Fruit fly (Drosophila melanogaster) whole organism, embryonic: ENCODE data around the gene p115.

Experiments used
- B-H1 ChIP-seq: fragments of 200-800 bp; sonication (Bioruptor generic); IDR thresholded peaks from 3 replicates; pipeline ENCODE4 v1.3.6; 2022; ENCODE audit warnings: missing biosample characterization, missing genetic modification characterization
- Bteb2 ChIP-seq: fragments of 200-800 bp; sonication (Bioruptor generic); optimal IDR thresholded peaks from 2 replicates; lab custom pipeline; 2016; ENCODE audit warnings: missing biosample characterization, missing genetic modification characterization
- CG10267 ChIP-seq: fragments of 200-800 bp; sonication (Bioruptor generic); optimal IDR thresholded peaks from 2 replicates; lab custom pipeline; 2018; ENCODE audit warnings: missing biosample characterization, mild to moderate bottlenecking, missing genetic modification characterization, moderate library complexity
- CG10462 ChIP-seq: fragments of 200-800 bp; sonication (Bioruptor generic); optimal IDR thresholded peaks from 2 replicates; lab custom pipeline; 2016; ENCODE audit warnings: missing biosample characterization, missing genetic modification characterization
- CG10979 ChIP-seq: fragments of 200-800 bp; sonication (Bioruptor generic); optimal IDR thresholded peaks from 2 replicates; lab custom pipeline; 2018; ENCODE audit warnings: missing biosample characterization, mild to moderate bottlenecking, missing genetic modification characterization, moderate library complexity
- CG11398 ChIP-seq: fragments of 200-800 bp; sonication (Bioruptor generic); optimal IDR thresholded peaks from 2 replicates; lab custom pipeline; 2016; ENCODE audit warnings: missing biosample characterization, missing genetic modification characterization
- CG12071 ChIP-seq: fragments of 200-800 bp; sonication (Bioruptor generic); optimal IDR thresholded peaks from 3 replicates; lab custom pipeline; 2018; ENCODE audit warnings: missing biosample characterization, mild to moderate bottlenecking, missing genetic modification characterization
- CG13424 ChIP-seq: fragments of 200-800 bp; sonication (Bioruptor generic); optimal IDR thresholded peaks from 2 replicates; lab custom pipeline; 2019; ENCODE audit warnings: missing biosample characterization, mild to moderate bottlenecking, missing genetic modification characterization, moderate library complexity
- CG14441 ChIP-seq: fragments of 200-800 bp; sonication (Bioruptor generic); IDR thresholded peaks from 2 replicates; pipeline ENCODE4 v1.3.6; 2022; ENCODE audit warnings: missing biosample characterization, missing genetic modification characterization
- CG14860 ChIP-seq: fragments of 200-800 bp; sonication (Bioruptor generic); IDR thresholded peaks from 3 replicates; pipeline ENCODE4 v1.3.6; 2022; ENCODE audit warnings: missing biosample characterization, missing genetic modification characterization; ENCODE audit not compliant: partially characterized antibody
- CG15696 ChIP-seq: fragments of 200-800 bp; sonication (Bioruptor generic); optimal IDR thresholded peaks from 2 replicates; lab custom pipeline; 2019; ENCODE audit warnings: missing biosample characterization, mild to moderate bottlenecking, missing genetic modification characterization, moderate library complexity
- CG16815 ChIP-seq: fragments of 200-800 bp; sonication (Bioruptor generic); optimal IDR thresholded peaks from 3 replicates; lab custom pipeline; 2017; ENCODE audit warnings: missing biosample characterization, mild to moderate bottlenecking, missing genetic modification characterization
- CG17385 ChIP-seq: fragments of 200-800 bp; sonication (Bioruptor generic); optimal IDR thresholded peaks from 3 replicates; lab custom pipeline; 2018; ENCODE audit warnings: missing biosample characterization, mild to moderate bottlenecking, missing genetic modification characterization
- CG18262 ChIP-seq: fragments of 200-800 bp; optimal IDR thresholded peaks from 3 replicates; lab custom pipeline; 2019; ENCODE audit warnings: missing biosample characterization, mild to moderate bottlenecking, missing genetic modification characterization, moderate library complexity
- CG2678 ChIP-seq: fragments of 200-800 bp; sonication (Bioruptor generic); optimal IDR thresholded peaks from 3 replicates; lab custom pipeline; 2019; ENCODE audit warnings: missing biosample characterization, mild to moderate bottlenecking, missing genetic modification characterization, moderate library complexity
- CG33557 ChIP-seq: fragments of 200-800 bp; sonication (Bioruptor generic); optimal IDR thresholded peaks from 2 replicates; lab custom pipeline; 2019; ENCODE audit warnings: missing biosample characterization, mild to moderate bottlenecking, missing genetic modification characterization, moderate library complexity
- CG4328 ChIP-seq: fragments of 200-800 bp; sonication (Bioruptor generic); optimal IDR thresholded peaks from 3 replicates; lab custom pipeline; 2017; ENCODE audit warnings: missing biosample characterization, missing genetic modification reagents, missing genetic modification characterization
- CG4360 ChIP-seq: fragments of 200-800 bp; sonication (Bioruptor generic); IDR thresholded peaks from 2 replicates; pipeline ENCODE4 v1.3.6; 2022; ENCODE audit warnings: missing biosample characterization, missing genetic modification characterization
- CG7271 ChIP-seq: fragments of 200-800 bp; sonication (Bioruptor generic); optimal IDR thresholded peaks from 2 replicates; lab custom pipeline; 2018; ENCODE audit warnings: missing biosample characterization, mild to moderate bottlenecking, missing genetic modification characterization, moderate library complexity
- CG9727 ChIP-seq: fragments of 200-800 bp; sonication (Bioruptor generic); optimal IDR thresholded peaks from 3 replicates; lab custom pipeline; 2017; ENCODE audit warnings: missing biosample characterization, mild to moderate bottlenecking, missing genetic modification characterization
- CG9797 ChIP-seq: fragments of 200-800 bp; sonication (Bioruptor generic); optimal IDR thresholded peaks from 3 replicates; lab custom pipeline; 2018; ENCODE audit warnings: missing biosample characterization, mild to moderate bottlenecking, missing genetic modification characterization
- D ChIP-seq, 2 experiments: fragments of 200-800 bp in 1 of 2; fragments of >200 bp in 1 of 2; sonication (Bioruptor generic) in 1 of 2; optimal IDR thresholded peaks; 2 replicates in 1 of 2; 3 replicates in 1 of 2; lab custom pipeline; 2017; ENCODE audit warnings: mild to moderate bottlenecking in 1 of 2, missing biosample characterization in 1 of 2, missing genetic modification characterization in 1 of 2, missing genetic modification reagents in 1 of 2
- D19A ChIP-seq: fragments of 200-800 bp; optimal IDR thresholded peaks from 3 replicates; lab custom pipeline; 2019; ENCODE audit warnings: missing biosample characterization, mild to moderate bottlenecking, missing genetic modification characterization, moderate library complexity
- D19B ChIP-seq: fragments of 200-800 bp; sonication (Bioruptor generic); optimal IDR thresholded peaks from 2 replicates; lab custom pipeline; 2017; ENCODE audit warnings: missing biosample characterization, mild to moderate bottlenecking, missing genetic modification characterization
- Dfd ChIP-seq, 2 experiments: fragments of >200 bp; optimal IDR thresholded peaks; 2 replicates each; lab custom pipeline; 2017; ENCODE audit warnings: missing biosample characterization in 2 of 2, missing genetic modification characterization in 2 of 2
- Dip3 ChIP-seq: fragments of 200-800 bp; sonication (Bioruptor generic); optimal IDR thresholded peaks from 3 replicates; lab custom pipeline; 2016; ENCODE audit warnings: missing biosample characterization, missing genetic modification characterization
- Fer2 ChIP-seq: fragments of 200-800 bp; sonication (Bioruptor generic); optimal IDR thresholded peaks from 2 replicates; lab custom pipeline; 2018; ENCODE audit warnings: missing biosample characterization, mild to moderate bottlenecking, missing genetic modification characterization, moderate library complexity
- Hand ChIP-seq: fragments of 200-800 bp; sonication (Bioruptor generic); optimal IDR thresholded peaks from 2 replicates; lab custom pipeline; 2017; ENCODE audit warnings: mild to moderate bottlenecking, missing biosample characterization, missing genetic modification reagents, missing genetic modification characterization
- Med ChIP-seq: fragments of 200-800 bp; sonication (Bioruptor generic); peaks from one replicate; lab custom pipeline; 2016; ENCODE audit warnings: missing biosample characterization, missing genetic modification characterization, mild to moderate bottlenecking, inconsistent platforms, moderate library complexity
- Optix ChIP-seq: fragments of 200-800 bp; sonication (Bioruptor generic); IDR thresholded peaks from 3 replicates; pipeline ENCODE4 v1.3.6; 2022; ENCODE audit warnings: missing biosample characterization, missing genetic modification characterization
- Ptx1 ChIP-seq: fragments of 200-800 bp; sonication (Bioruptor generic); IDR thresholded peaks from 2 replicates; pipeline ENCODE4 v1.3.6; 2022; ENCODE audit warnings: missing biosample characterization, missing genetic modification characterization
- ase ChIP-seq: fragments of 200-800 bp; sonication (Bioruptor generic); IDR thresholded peaks from 3 replicates; pipeline ENCODE4 v1.3.6; 2022; ENCODE audit warnings: missing biosample characterization, missing genetic modification characterization
- ash1 ChIP-seq: fragments of 200-800 bp; sonication (Bioruptor generic); optimal IDR thresholded peaks from 2 replicates; lab custom pipeline; 2018; ENCODE audit warnings: missing biosample characterization, mild to moderate bottlenecking, missing genetic modification characterization
- bsh ChIP-seq, 2 experiments: fragments of 200-800 bp; sonication (Bioruptor generic); optimal IDR thresholded peaks; 2 replicates each; lab custom pipeline; 2017 to 2018; ENCODE audit warnings: mild to moderate bottlenecking in 2 of 2, missing biosample characterization in 2 of 2, missing genetic modification characterization in 2 of 2, moderate library complexity in 1 of 2
- dan ChIP-seq: fragments of 200-800 bp; sonication (Bioruptor generic); IDR thresholded peaks from 2 replicates; pipeline ENCODE4 v1.3.6; 2022; ENCODE audit warnings: missing biosample characterization, missing genetic modification characterization
- esg ChIP-seq: fragments of 200-800 bp; sonication (Bioruptor generic); conservative IDR thresholded peaks from 2 replicates; pipeline ENCODE4 v1.3.6; 2022; ENCODE audit warnings: missing biosample characterization, missing genetic modification characterization
- fd102C ChIP-seq: fragments of 200-800 bp; sonication (Bioruptor generic); optimal IDR thresholded peaks from 2 replicates; lab custom pipeline; 2018; ENCODE audit warnings: missing biosample characterization, mild to moderate bottlenecking, missing genetic modification characterization, moderate library complexity
- gem ChIP-seq: fragments of 200-800 bp; sonication (Bioruptor generic); optimal IDR thresholded peaks from 2 replicates; lab custom pipeline; 2019; ENCODE audit warnings: missing biosample characterization, mild to moderate bottlenecking, missing genetic modification characterization, moderate library complexity
- gfzf ChIP-seq: fragments of 200-800 bp; sonication (Bioruptor generic); optimal IDR thresholded peaks from 2 replicates; lab custom pipeline; 2016; ENCODE audit warnings: missing biosample characterization, mild to moderate bottlenecking, missing genetic modification characterization, moderate library complexity
- insv ChIP-seq, 2 experiments: fragments of 200-800 bp; sonication (Bioruptor generic); optimal IDR thresholded peaks; 3 replicates each; lab custom pipeline; 2016 to 2018; ENCODE audit warnings: missing biosample characterization in 2 of 2, missing genetic modification characterization in 2 of 2
- kni ChIP-seq: fragments of 200-800 bp; sonication (Bioruptor generic); optimal IDR thresholded peaks from 3 replicates; lab custom pipeline; 2017; ENCODE audit warnings: mild to moderate bottlenecking, missing biosample characterization, missing genetic modification reagents, missing genetic modification characterization
- lilli ChIP-seq: fragments of 200-800 bp; sonication (Bioruptor generic); optimal IDR thresholded peaks from 3 replicates; lab custom pipeline; 2016; ENCODE audit warnings: missing biosample characterization, missing genetic modification characterization
- pan ChIP-seq, 4 experiments: fragments of >200 bp in 3 of 4; fragments of 200-800 bp in 1 of 4; sonication (Bioruptor generic) in 1 of 4; optimal IDR thresholded peaks in 3 of 4; IDR thresholded peaks in 1 of 4; 2 replicates each; pipeline versions ENCODE4 v1.3.6 to Lab custom; 2017 to 2022; ENCODE audit warnings: missing biosample characterization in 2 of 4, missing genetic modification characterization in 2 of 4, mixed read lengths in 1 of 4
- sens ChIP-seq: fragments of 200-800 bp; sonication (Bioruptor generic); peaks from one replicate; lab custom pipeline; 2016; ENCODE audit warnings: missing biosample characterization, missing genetic modification characterization
- seq ChIP-seq: fragments of 200-800 bp; sonication (Bioruptor generic); IDR thresholded peaks from 2 replicates; pipeline ENCODE4 v1.3.6; 2022; ENCODE audit warnings: missing biosample characterization, missing genetic modification characterization
- tio ChIP-seq: fragments of 200-800 bp; sonication (Bioruptor generic); optimal IDR thresholded peaks from 2 replicates; lab custom pipeline; 2017; ENCODE audit warnings: missing biosample characterization, missing genetic modification characterization, inconsistent platforms
- ttk ChIP-seq: fragments of 200-800 bp; sonication (Bioruptor generic); IDR thresholded peaks from 2 replicates; pipeline ENCODE4 v2.1.2; 2022; ENCODE audit warnings: missing biosample characterization, missing genetic modification characterization
- unpg ChIP-seq: fragments of 200-800 bp; sonication (Bioruptor generic); optimal IDR thresholded peaks from 3 replicates; lab custom pipeline; 2018; ENCODE audit warnings: missing biosample characterization, mild to moderate bottlenecking, missing genetic modification characterization, moderate library complexity
- vvl ChIP-seq: fragments of 200-800 bp; sonication (Bioruptor generic); IDR thresholded peaks from 2 replicates; pipeline ENCODE4 v1.3.6; 2022; ENCODE audit warnings: missing biosample characterization, missing genetic modification characterization
- zen ChIP-seq: fragments of 200-800 bp; sonication (Bioruptor generic); optimal IDR thresholded peaks from 3 replicates; lab custom pipeline; 2018; ENCODE audit warnings: missing biosample characterization, mild to moderate bottlenecking, missing genetic modification characterization, moderate library complexity

p115 gene

dm6 chrX:7892539-7892899, 1.3 kb upstream of the p115 start (continued):
- no peak for TF ChIP-seq Hand (GFP tag; lab: Kevin White, UChicago)
- no peak for TF ChIP-seq Dfd (GFP tag; optimal IDR thresholded peaks at IDR 0.05; lab: Kevin White, UChicago)
- TF ChIP-seq CG11398 (GFP tag; lab: Kevin White, UChicago): no peak
- no peak for TF ChIP-seq Fer2 (tag; lab: Kevin White, UChicago)
- TF ChIP-seq D19B (GFP tag; lab: Kevin White, UChicago): no peak
- TF ChIP-seq zen: peak; percentile 15
- TF ChIP-seq seq (GFP tag; lab: Robert Waterston, UW): no peak
- TF ChIP-seq bsh (GFP tag; optimal IDR thresholded peaks at IDR 0.05; lab: Kevin White, UChicago): peak; percentile 15 to 23
- peak; percentile 8 for TF ChIP-seq CG17385
- TF ChIP-seq D (optimal IDR thresholded peaks at IDR 0.05; lab: Kevin White, UChicago): no peak
- TF ChIP-seq D (GFP tag; optimal IDR thresholded peaks at IDR 0.05; lab: Kevin White, UChicago): peak; percentile 13
- TF ChIP-seq gem (tag; lab: Kevin White, UChicago): peak; percentile 59
- TF ChIP-seq vvl: no peak
- TF ChIP-seq ase (GFP tag; lab: Robert Waterston, UW): no peak
- no peak for TF ChIP-seq kni (GFP tag; lab: Kevin White, UChicago)
- TF ChIP-seq sens (GFP tag; lab: Kevin White, UChicago): peak; percentile 81
- TF ChIP-seq Ptx1 (GFP tag; lab: Robert Waterston, UW): 0 out of 2 replicates have a peak, but pooled peaks have one; percentile 10
- TF ChIP-seq pan (optimal IDR thresholded peaks at IDR 0.05; lab: Kevin White, UChicago): no peak
- TF ChIP-seq pan (GFP tag; optimal IDR thresholded peaks at IDR 0.05 in 1 of 2, IDR thresholded peaks at IDR 0.05 in 1 of 2): no peak
- no peak for TF ChIP-seq CG4328 (GFP tag; lab: Kevin White, UChicago)
- TF ChIP-seq Dip3 (GFP tag; lab: Kevin White, UChicago): no peak
- no peak for TF ChIP-seq fd102C
- TF ChIP-seq CG4360 (GFP tag; lab: Robert Waterston, UW): no peak
- TF ChIP-seq B-H1: no peak
- no peak for TF ChIP-seq ttk (GFP tag; lab: Robert Waterston, UW)
- TF ChIP-seq CG16815: peak; percentile 17
- peak; percentile 11 for TF ChIP-seq CG7271
- peak in 1 of 2 experiments; percentile 26 for TF ChIP-seq insv (GFP tag; optimal IDR thresholded peaks at IDR 0.05; lab: Kevin White, UChicago)
- peak; percentile 56 for TF ChIP-seq D19A (tag; lab: Kevin White, UChicago)
- TF ChIP-seq CG14860: no peak
- TF ChIP-seq CG18262 (tag; lab: Kevin White, UChicago): peak; percentile 25
- TF ChIP-seq Bteb2: no peak
- peak; percentile 10 for TF ChIP-seq CG10267 (tag; lab: Kevin White, UChicago)
- TF ChIP-seq CG10979: peak; percentile 48
- no peak for TF ChIP-seq dan (GFP tag; lab: Robert Waterston, UW)
- peak; percentile 13 for TF ChIP-seq unpg (GFP tag; lab: Kevin White, UChicago)
- TF ChIP-seq esg (GFP tag; lab: Robert Waterston, UW): no peak
- peak; percentile 12 for TF ChIP-seq lilli (GFP tag; lab: Kevin White, UChicago)
- no peak for TF ChIP-seq CG9797 (GFP tag; lab: Kevin White, UChicago)
- peak; percentile 77 for TF ChIP-seq CG15696 (tag; lab: Kevin White, UChicago)
- TF ChIP-seq gfzf (GFP tag; lab: Kevin White, UChicago): no peak
- TF ChIP-seq ash1 (GFP tag; lab: Kevin White, UChicago): no peak
- TF ChIP-seq CG9727 (GFP tag; lab: Kevin White, UChicago): peak; percentile 25
- peak; percentile 37 for TF ChIP-seq Med
- no peak for TF ChIP-seq CG12071
- peak; percentile 5 for TF ChIP-seq CG13424 (tag; lab: Kevin White, UChicago)
- TF ChIP-seq tio: peak; percentile 6
- no peak for TF ChIP-seq CG14441 (GFP tag; lab: Robert Waterston, UW)
- peak; percentile 8 for TF ChIP-seq CG33557
- TF ChIP-seq CG10462 (GFP tag; lab: Kevin White, UChicago): no peak
- TF ChIP-seq CG2678 (tag; lab: Kevin White, UChicago): peak; percentile 29
- TF ChIP-seq Optix: no peak
